Fruit fly (Drosophila melanogaster): Measurements from ENCODE around the gene sn.

Gene sn

dm6 chrX:7937588-7938481 lies 26.0 kb upstream of the sn start (continued):
- peak; percentile 77 for TF ChIP-seq Blimp-1 (GFP tag; optimal IDR thresholded peaks at IDR 0.05)
- TF ChIP-seq Optix (GFP tag; IDR thresholded peaks at IDR 0.05), result peak; percentile 82
- 0 out of 2 replicates have a peak, but pooled peaks have one; percentile 32 for TF ChIP-seq CG10959 (GFP tag; IDR thresholded peaks at IDR 0.05)
- TF ChIP-seq nau (GFP tag; optimal IDR thresholded peaks at IDR 0.05), result peak; percentile 77
- TF ChIP-seq Lim3 (GFP tag; IDR thresholded peaks at IDR 0.05), result peak; percentile 14; the same call in 1 of the 2 replicates
- peak; percentile 47 for TF ChIP-seq Sry-β (GFP tag; optimal IDR thresholded peaks at IDR 0.05)
- peak; percentile 82 for TF ChIP-seq Chrac-16 (GFP tag; optimal IDR thresholded peaks at IDR 0.05)
- TF ChIP-seq croc (GFP tag; conservative IDR thresholded peaks at IDR 0.05), result peak; percentile 86
- TF ChIP-seq CG6683 (GFP tag; optimal IDR thresholded peaks at IDR 0.05), result peak; percentile 41
- TF ChIP-seq onecut (GFP tag; IDR thresholded peaks at IDR 0.05), result peak; percentile 71
- TF ChIP-seq NC2α (GFP tag; optimal IDR thresholded peaks at IDR 0.05), result peak; percentile 78
- peak; percentile 47 for TF ChIP-seq CG15011 (GFP tag; optimal IDR thresholded peaks at IDR 0.05)
- TF ChIP-seq CG14014 (GFP tag; IDR thresholded peaks at IDR 0.05), result peak; percentile 52; the same call in 1 of the 2 replicates
- peak; percentile 78 for TF ChIP-seq CG11695 (GFP tag; IDR thresholded peaks at IDR 0.05)
- peak; percentile 74 for TF ChIP-seq cato (GFP tag; optimal IDR thresholded peaks at IDR 0.05; ENCODE audit: borderline replicate concordance)
- TF ChIP-seq seq (GFP tag; IDR thresholded peaks at IDR 0.05), result peak; percentile 57
- TF ChIP-seq tin (GFP tag; optimal IDR thresholded peaks at IDR 0.05), result peak; percentile 82
- peak; percentile 89 for TF ChIP-seq gem (tag; optimal IDR thresholded peaks at IDR 0.05)
- TF ChIP-seq CG15601 (tag; optimal IDR thresholded peaks at IDR 0.05), result peak; percentile 57
- TF ChIP-seq CG17361 (GFP tag; IDR thresholded peaks at IDR 0.05), result peak; percentile 95
- no peak for TF ChIP-seq sr (GFP tag; IDR thresholded peaks at IDR 0.05)
- TF ChIP-seq rib (GFP tag; IDR thresholded peaks at IDR 0.05), result no peak
- TF ChIP-seq inv (GFP tag; IDR thresholded peaks at IDR 0.05; ENCODE audit: partially characterized antibody), result no peak
- TF ChIP-seq CG15073 (GFP tag; optimal IDR thresholded peaks at IDR 0.05), result peak; percentile 2
- TF ChIP-seq CG16813 (GFP tag; IDR thresholded peaks at IDR 0.05; ENCODE audit: partially characterized antibody), result no peak; the same call in 2 of the 3 replicates
- TF ChIP-seq hb (GFP tag; IDR thresholded peaks at IDR 0.05; ENCODE audit: partially characterized antibody), result no peak
- TF ChIP-seq CG18764 (GFP tag; optimal IDR thresholded peaks at IDR 0.05), result peak; percentile 61
- TF ChIP-seq CG17385 (GFP tag; optimal IDR thresholded peaks at IDR 0.05), result peak; percentile 73
- peak; percentile 52 for TF ChIP-seq mam (GFP tag; optimal IDR thresholded peaks at IDR 0.05)
- peak; percentile 53 for TF ChIP-seq CG9817 (tag; optimal IDR thresholded peaks at IDR 0.05)
- TF ChIP-seq Hmr (GFP tag; optimal IDR thresholded peaks at IDR 0.05), result peak; percentile 58
- peak; percentile 28 for TF ChIP-seq trh (GFP tag; optimal IDR thresholded peaks at IDR 0.05)
- TF ChIP-seq Rfx (GFP tag; IDR thresholded peaks at IDR 0.05), result peak; percentile 50
- TF ChIP-seq H2.0 (GFP tag; IDR thresholded peaks at IDR 0.05), result 0 out of 2 replicates have a peak, but pooled peaks have one; percentile 40
- TF ChIP-seq gcm2 (GFP tag; optimal IDR thresholded peaks at IDR 0.05), result peak; percentile 23
- peak; percentile 60 for TF ChIP-seq disco-r (GFP tag; optimal IDR thresholded peaks at IDR 0.05)
- peak; percentile 82 for TF ChIP-seq Gug (GFP tag; IDR thresholded peaks at IDR 0.05)
- TF ChIP-seq CG1233 (GFP tag; optimal IDR thresholded peaks at IDR 0.05), result peak; percentile 77
- TF ChIP-seq Nf-YA (GFP tag; IDR thresholded peaks at IDR 0.05), result peak; percentile 20; the same call in 1 of the 2 replicates
- peak; percentile 35 for TF ChIP-seq CG10565 (GFP tag; optimal IDR thresholded peaks at IDR 0.05)
- peak; percentile 89 for TF ChIP-seq shn (GFP tag; optimal IDR thresholded peaks at IDR 0.05)
- TF ChIP-seq Lhr (GFP tag; optimal IDR thresholded peaks at IDR 0.05), result peak; percentile 73
- peak; percentile 68 for TF ChIP-seq Usf (GFP tag; optimal IDR thresholded peaks at IDR 0.05)
- peak; percentile 46 for TF ChIP-seq Mad (GFP tag; optimal IDR thresholded peaks at IDR 0.05)
- peak; percentile 89 for TF ChIP-seq slp2 (GFP tag; optimal IDR thresholded peaks at IDR 0.05)
- TF ChIP-seq CkIIα-i1 (GFP tag; IDR thresholded peaks at IDR 0.05), result no peak
- peak; percentile 89 for TF ChIP-seq jumu (GFP tag; optimal IDR thresholded peaks at IDR 0.05)
- TF ChIP-seq CG6254 (GFP tag; optimal IDR thresholded peaks at IDR 0.05), result peak; percentile 77

Measured in whole organism, embryonic.